Worm (Caenorhabditis elegans) whole organism, L1 larva: ENCODE results near the gene ZK218.7.

Experiments
- ama-1 ChIP-seq: fragments of 150-350 bp; optimal IDR thresholded peaks from 2 replicates; lab custom pipeline; 2014
- elt-3 ChIP-seq, 6 experiments: fragments of 150-350 bp in 1 of 6; sonication (generic microtip); optimal IDR thresholded peaks; 2 replicates each; lab custom pipeline; 2017 to 2018; ENCODE audit warnings: missing biosample characterization in 6 of 6, missing genetic modification characterization in 6 of 6, inconsistent platforms in 1 of 6
- nhr-237 ChIP-seq: fragments of 150-350 bp; optimal IDR thresholded peaks from 2 replicates; lab custom pipeline; 2014; ENCODE audit warnings: missing biosample characterization, missing genetic modification characterization
- nhr-84 ChIP-seq: sonication (generic microtip); optimal IDR thresholded peaks from 2 replicates; lab custom pipeline; 2017; ENCODE audit warnings: missing biosample characterization, missing genetic modification characterization
- nhr-85 ChIP-seq: sonication (generic microtip); peaks from one replicate; lab custom pipeline; 2016; ENCODE audit warnings: missing genetic modification characterization, inconsistent platforms, missing compliant biosample characterization
- pag-3 ChIP-seq: sonication (generic microtip); optimal IDR thresholded peaks from 2 replicates; lab custom pipeline; 2017; ENCODE audit warnings: missing genetic modification characterization, mild to moderate bottlenecking, missing compliant biosample characterization, antibody characterized with exemption, borderline replicate concordance; ENCODE audit not compliant: insufficient read depth
- ztf-4 ChIP-seq: fragments of 150-350 bp; optimal IDR thresholded peaks from 2 replicates; lab custom pipeline; 2014; ENCODE audit warnings: missing biosample characterization, missing genetic modification characterization

ce11 chrV:17094568-17094967, 11.0 kb upstream of the ZK218.7 start:
- no peak for TF ChIP-seq elt-3 (tag; optimal IDR thresholded peaks at IDR 0.05; lab: Kevin White, UChicago)
- TF ChIP-seq ama-1: no peak
- no peak for TF ChIP-seq nhr-84
- no peak for TF ChIP-seq ztf-4 (tag; lab: Kevin White, UChicago)
- TF ChIP-seq nhr-85 (tag; lab: Kevin White, UChicago): no peak
- TF ChIP-seq pag-3 (tag; lab: Kevin White, UChicago): no peak
- no peak for TF ChIP-seq nhr-237 (tag; lab: Kevin White, UChicago)
